Fruit fly (Drosophila melanogaster) whole organism, embryonic: Measurements from ENCODE around the gene Cyp1.

Experiments used
- Atf3 ChIP-seq: fragments of 200-800 bp; sonication (Bioruptor generic); optimal IDR thresholded peaks from 3 replicates; lab custom pipeline; 2016; ENCODE audit warnings: missing biosample characterization, missing genetic modification characterization
- BEAF-32 ChIP-seq: fragments of 200-800 bp; sonication (Bioruptor generic); optimal IDR thresholded peaks from 3 replicates; lab custom pipeline; 2017; ENCODE audit warnings: missing biosample characterization, missing genetic modification characterization, mild to moderate bottlenecking, moderate library complexity, missing genetic modification reagents
- Bteb2 ChIP-seq: fragments of 200-800 bp; sonication (Bioruptor generic); optimal IDR thresholded peaks from 2 replicates; lab custom pipeline; 2016; ENCODE audit warnings: missing biosample characterization, missing genetic modification characterization
- CG10979 ChIP-seq: fragments of 200-800 bp; sonication (Bioruptor generic); optimal IDR thresholded peaks from 2 replicates; lab custom pipeline; 2018; ENCODE audit warnings: missing biosample characterization, mild to moderate bottlenecking, missing genetic modification characterization, moderate library complexity
- CG11093 ChIP-seq: fragments of 200-800 bp; sonication (Bioruptor generic); IDR thresholded peaks from 3 replicates; pipeline ENCODE4 v1.3.6; 2022; ENCODE audit warnings: missing biosample characterization, missing genetic modification characterization
- CG13287 ChIP-seq: fragments of 200-800 bp; sonication (Bioruptor generic); IDR thresholded peaks from 2 replicates; pipeline ENCODE4 v1.3.6; 2022; ENCODE audit warnings: missing biosample characterization, missing genetic modification characterization; ENCODE audit not compliant: partially characterized antibody
- CG15514 ChIP-seq: fragments of 200-800 bp; sonication (Bioruptor generic); optimal IDR thresholded peaks from 3 replicates; lab custom pipeline; 2017; ENCODE audit warnings: missing biosample characterization, missing genetic modification characterization, mild to moderate bottlenecking, moderate library complexity, missing genetic modification reagents
- CG15601 ChIP-seq: fragments of 200-800 bp; sonication (Bioruptor generic); optimal IDR thresholded peaks from 3 replicates; lab custom pipeline; 2019; ENCODE audit warnings: missing biosample characterization, mild to moderate bottlenecking, missing genetic modification characterization, moderate library complexity
- CG2116 ChIP-seq: fragments of 200-800 bp; sonication (Bioruptor generic); optimal IDR thresholded peaks from 3 replicates; lab custom pipeline; 2018; ENCODE audit warnings: missing biosample characterization, mild to moderate bottlenecking, missing genetic modification characterization
- CG2129 ChIP-seq: fragments of 200-800 bp; sonication (Bioruptor generic); IDR thresholded peaks from 2 replicates; pipeline ENCODE4 v1.3.6; 2022; ENCODE audit warnings: missing biosample characterization, missing genetic modification characterization; ENCODE audit not compliant: partially characterized antibody
- CG2199 ChIP-seq: fragments of 200-800 bp; sonication (Bioruptor generic); IDR thresholded peaks from 3 replicates; pipeline ENCODE4 v1.3.6; 2022; ENCODE audit warnings: missing biosample characterization, missing genetic modification characterization
- CG4404 ChIP-seq: fragments of 200-800 bp; sonication (Bioruptor generic); IDR thresholded peaks from 2 replicates; pipeline ENCODE4 v1.3.6; 2022; ENCODE audit warnings: missing biosample characterization, missing genetic modification characterization
- CG4617 ChIP-seq: fragments of 200-800 bp; sonication (Bioruptor generic); optimal IDR thresholded peaks from 3 replicates; lab custom pipeline; 2016; ENCODE audit warnings: missing biosample characterization, missing genetic modification characterization, borderline replicate concordance
- CG6791 ChIP-seq: fragments of 200-800 bp; sonication (Bioruptor generic); IDR thresholded peaks from 3 replicates; pipeline ENCODE4 v1.3.6; 2022; ENCODE audit warnings: missing biosample characterization, missing genetic modification characterization; ENCODE audit not compliant: partially characterized antibody
- CG9215 ChIP-seq: fragments of 200-800 bp; sonication (Bioruptor generic); IDR thresholded peaks from 2 replicates; pipeline ENCODE4 v1.3.6; 2022; ENCODE audit warnings: missing biosample characterization, missing genetic modification characterization
- CG9797 ChIP-seq: fragments of 200-800 bp; sonication (Bioruptor generic); optimal IDR thresholded peaks from 3 replicates; lab custom pipeline; 2018; ENCODE audit warnings: missing biosample characterization, mild to moderate bottlenecking, missing genetic modification characterization
- Dbx ChIP-seq: fragments of 200-800 bp; sonication (Bioruptor generic); IDR thresholded peaks from 3 replicates; pipeline ENCODE4 v1.3.6; 2022; ENCODE audit warnings: missing biosample characterization, missing genetic modification characterization
- Dll ChIP-seq: fragments of 200-800 bp; sonication (Bioruptor generic); IDR thresholded peaks from 4 replicates; pipeline ENCODE4 v1.3.6; 2022; ENCODE audit warnings: missing biosample characterization, missing genetic modification characterization; ENCODE audit not compliant: partially characterized antibody
- Dp ChIP-seq: fragments of 200-800 bp; sonication (Bioruptor generic); optimal IDR thresholded peaks from 2 replicates; lab custom pipeline; 2018; ENCODE audit warnings: missing biosample characterization, mild to moderate bottlenecking, missing genetic modification characterization, moderate library complexity
- MESR4 ChIP-seq: fragments of 200-800 bp; sonication (Bioruptor generic); optimal IDR thresholded peaks from 2 replicates; lab custom pipeline; 2018; ENCODE audit warnings: missing biosample characterization, mild to moderate bottlenecking, missing genetic modification characterization, moderate library complexity
- Med ChIP-seq: fragments of 200-800 bp; sonication (Bioruptor generic); peaks from one replicate; lab custom pipeline; 2016; ENCODE audit warnings: missing biosample characterization, missing genetic modification characterization, mild to moderate bottlenecking, inconsistent platforms, moderate library complexity
- Rfx ChIP-seq: fragments of 200-800 bp; sonication (Bioruptor generic); IDR thresholded peaks from 2 replicates; pipeline ENCODE4 v1.3.6; 2022; ENCODE audit warnings: missing biosample characterization, missing genetic modification characterization
- Scr ChIP-seq: fragments of 200-800 bp; sonication (Bioruptor generic); IDR thresholded peaks from 2 replicates; pipeline ENCODE4 v1.3.6; 2022; ENCODE audit warnings: missing biosample characterization, missing genetic modification characterization; ENCODE audit not compliant: partially characterized antibody
- Sry-β ChIP-seq: fragments of 200-800 bp; sonication (Bioruptor generic); optimal IDR thresholded peaks from 2 replicates; lab custom pipeline; 2018; ENCODE audit warnings: missing biosample characterization, mild to moderate bottlenecking, missing genetic modification characterization, moderate library complexity
- Trl ChIP-seq, 3 experiments: fragments of >200 bp in 2 of 3; fragments of 200-800 bp in 1 of 3; sonication (Bioruptor generic) in 1 of 3; optimal IDR thresholded peaks; 2 replicates in 1 of 3; 3 replicates in 2 of 3; lab custom pipeline; 2016 to 2017; ENCODE audit warnings: missing biosample characterization in 1 of 3, missing genetic modification characterization in 1 of 3
- YL-1 ChIP-seq: fragments of 200-800 bp; sonication (Bioruptor generic); optimal IDR thresholded peaks from 3 replicates; lab custom pipeline; 2017; ENCODE audit warnings: missing biosample characterization, mild to moderate bottlenecking, missing genetic modification characterization
- ara ChIP-seq: fragments of 200-800 bp; sonication (Bioruptor generic); IDR thresholded peaks from 2 replicates; pipeline ENCODE4 v1.3.6; 2022; ENCODE audit warnings: missing biosample characterization, missing genetic modification characterization
- corto ChIP-seq: fragments of 200-800 bp; sonication (Bioruptor generic); optimal IDR thresholded peaks from 2 replicates; lab custom pipeline; 2016; ENCODE audit warnings: missing biosample characterization, mild to moderate bottlenecking, missing genetic modification characterization, moderate library complexity
- crp ChIP-seq, 2 experiments: fragments of 200-800 bp; sonication (Bioruptor generic); optimal IDR thresholded peaks; 2 replicates in 1 of 2; 3 replicates in 1 of 2; lab custom pipeline; 2017; ENCODE audit warnings: missing biosample characterization in 2 of 2, missing genetic modification characterization in 2 of 2, mild to moderate bottlenecking in 1 of 2, moderate library complexity in 1 of 2
- emc ChIP-seq: fragments of 200-800 bp; sonication (Bioruptor generic); optimal IDR thresholded peaks from 2 replicates; lab custom pipeline; 2016; ENCODE audit warnings: missing biosample characterization, missing genetic modification characterization
- ems ChIP-seq: fragments of 200-800 bp; sonication (Bioruptor generic); optimal IDR thresholded peaks from 3 replicates; lab custom pipeline; 2016; ENCODE audit warnings: missing biosample characterization, missing genetic modification characterization
- gfzf ChIP-seq: fragments of 200-800 bp; sonication (Bioruptor generic); optimal IDR thresholded peaks from 2 replicates; lab custom pipeline; 2016; ENCODE audit warnings: missing biosample characterization, mild to moderate bottlenecking, missing genetic modification characterization, moderate library complexity
- hbn ChIP-seq: fragments of 200-800 bp; sonication (Bioruptor generic); IDR thresholded peaks from 2 replicates; pipeline ENCODE4 v1.3.6; 2022; ENCODE audit warnings: missing biosample characterization, missing genetic modification characterization; ENCODE audit not compliant: partially characterized antibody
- kni ChIP-seq: fragments of 200-800 bp; sonication (Bioruptor generic); optimal IDR thresholded peaks from 3 replicates; lab custom pipeline; 2017; ENCODE audit warnings: mild to moderate bottlenecking, missing biosample characterization, missing genetic modification reagents, missing genetic modification characterization
- knrl ChIP-seq: fragments of 200-800 bp; sonication (Bioruptor generic); IDR thresholded peaks from 3 replicates; pipeline ENCODE4 v1.3.6; 2022; ENCODE audit warnings: missing biosample characterization, missing genetic modification characterization; ENCODE audit not compliant: partially characterized antibody
- lilli ChIP-seq: fragments of 200-800 bp; sonication (Bioruptor generic); optimal IDR thresholded peaks from 3 replicates; lab custom pipeline; 2016; ENCODE audit warnings: missing biosample characterization, missing genetic modification characterization
- mld ChIP-seq: fragments of 200-800 bp; sonication (Bioruptor generic); IDR thresholded peaks from 3 replicates; pipeline ENCODE4 v1.3.6; 2022; ENCODE audit warnings: missing biosample characterization, missing genetic modification characterization; ENCODE audit not compliant: partially characterized antibody
- nerfin-1 ChIP-seq: fragments of 200-800 bp; sonication (Bioruptor generic); optimal IDR thresholded peaks from 3 replicates; lab custom pipeline; 2019; ENCODE audit warnings: missing biosample characterization, mild to moderate bottlenecking, missing genetic modification characterization, moderate library complexity
- nmo ChIP-seq: fragments of 200-800 bp; sonication (Bioruptor generic); optimal IDR thresholded peaks from 2 replicates; lab custom pipeline; 2018; ENCODE audit warnings: missing biosample characterization, mild to moderate bottlenecking, missing genetic modification characterization, moderate library complexity
- row ChIP-seq: fragments of 200-800 bp; sonication (Bioruptor generic); IDR thresholded peaks from 3 replicates; pipeline ENCODE4 v1.3.6; 2022; ENCODE audit warnings: missing biosample characterization, missing genetic modification characterization
- salm ChIP-seq: fragments of 200-800 bp; sonication (Bioruptor generic); optimal IDR thresholded peaks from 2 replicates; lab custom pipeline; 2018; ENCODE audit warnings: missing biosample characterization, mild to moderate bottlenecking, missing genetic modification characterization
- sna ChIP-seq: fragments of 200-800 bp; sonication (Bioruptor generic); IDR thresholded peaks from 2 replicates; pipeline ENCODE4 v1.3.6; 2022; ENCODE audit warnings: missing biosample characterization, missing genetic modification characterization; ENCODE audit not compliant: partially characterized antibody
- tll ChIP-seq, 2 experiments: fragments of 200-800 bp in 1 of 2; fragments of >200 bp in 1 of 2; sonication (Bioruptor generic) in 1 of 2; optimal IDR thresholded peaks; 2 replicates each; lab custom pipeline; 2017 to 2019; ENCODE audit warnings: missing biosample characterization in 2 of 2, missing genetic modification characterization in 2 of 2, mild to moderate bottlenecking in 1 of 2, moderate library complexity in 1 of 2
- tna ChIP-seq: fragments of 200-800 bp; sonication (Bioruptor generic); IDR thresholded peaks from 2 replicates; pipeline ENCODE4 v1.3.6; 2022; ENCODE audit warnings: missing biosample characterization, missing genetic modification characterization; ENCODE audit not compliant: partially characterized antibody
- unc-4 ChIP-seq: fragments of 200-800 bp; sonication (Bioruptor generic); IDR thresholded peaks from 2 replicates; pipeline ENCODE4 v1.3.6; 2022; ENCODE audit warnings: missing biosample characterization, missing genetic modification characterization; ENCODE audit not compliant: partially characterized antibody
- zen2 ChIP-seq: fragments of 200-800 bp; sonication (Bioruptor generic); IDR thresholded peaks from 3 replicates; pipeline ENCODE4 v1.3.6; 2022; ENCODE audit warnings: missing biosample characterization, missing genetic modification characterization; ENCODE audit not compliant: partially characterized antibody

Cyp1 gene

dm6 chrX:16331562-16332233 is 11.5 kb upstream of the Cyp1 start (continued):
- TF ChIP-seq Bteb2 (GFP tag; lab: Kevin White, UChicago) (no peak), unc-4 (GFP tag; lab: Robert Waterston, UW) (peak; percentile 71), corto (GFP tag; lab: Kevin White, UChicago) (no peak), Trl (optimal IDR thresholded peaks at IDR 0.05; lab: Kevin White, UChicago) (no peak), Trl (GFP tag; optimal IDR thresholded peaks at IDR 0.05; lab: Kevin White, UChicago) (no peak), CG4404 (GFP tag; lab: Robert Waterston, UW) (no peak), gfzf (GFP tag; lab: Kevin White, UChicago) (peak; percentile 51), CG6791 (GFP tag; lab: Robert Waterston, UW) (peak; percentile 84), YL-1 (GFP tag; lab: Kevin White, UChicago) (peak; percentile 9), ems (GFP tag; lab: Kevin White, UChicago) (no peak), Dp (GFP tag; lab: Kevin White, UChicago) (peak; percentile 24), BEAF-32 (GFP tag; lab: Kevin White, UChicago) (peak; percentile 86), lilli (GFP tag; lab: Kevin White, UChicago) (no peak), tna (peak; percentile 57), CG9215 (GFP tag; lab: Robert Waterston, UW) (no peak), emc (GFP tag; lab: Kevin White, UChicago) (no peak), Dll (GFP tag; lab: Robert Waterston, UW) (peak; percentile 77), salm (tag; lab: Kevin White, UChicago) (no peak), CG10979 (tag; lab: Kevin White, UChicago) (no peak), CG2199 (GFP tag; lab: Robert Waterston, UW) (no peak), mld (GFP tag; lab: Robert Waterston, UW) (peak; percentile 60; the same call in 1 of the 3 replicates), knrl (GFP tag; lab: Robert Waterston, UW) (peak; percentile 89), CG4617 (peak; percentile 14), MESR4 (peak; percentile 63), Med (GFP tag; lab: Kevin White, UChicago) (peak; percentile 60), CG2129 (peak; percentile 71), hbn (GFP tag; lab: Robert Waterston, UW) (peak; percentile 72), zen2 (GFP tag; lab: Robert Waterston, UW) (no peak; the same call in 2 of the 3 replicates), nmo (GFP tag; lab: Kevin White, UChicago) (peak; percentile 11), Atf3 (GFP tag; lab: Kevin White, UChicago) (no peak), CG2116 (GFP tag; lab: Kevin White, UChicago) (peak; percentile 53), CG9797 (GFP tag; lab: Kevin White, UChicago) (peak; percentile 72), CG13287 (GFP tag; lab: Robert Waterston, UW) (peak; percentile 84), sna (peak; percentile 70), ara (GFP tag; lab: Robert Waterston, UW) (no peak), Sry-β (GFP tag; lab: Kevin White, UChicago) (no peak), crp (GFP tag; optimal IDR thresholded peaks at IDR 0.05; lab: Kevin White, UChicago) (peak in 1 of 2 experiments; percentile 8), nerfin-1 (no peak), kni (GFP tag; lab: Kevin White, UChicago) (peak; percentile 14), row (peak; percentile 85), Rfx (GFP tag; lab: Robert Waterston, UW) (peak; percentile 67), Dbx (GFP tag; lab: Robert Waterston, UW) (0 out of 3 replicates have a peak, but pooled peaks have one; percentile 19), CG11093 (GFP tag; lab: Robert Waterston, UW) (no peak), CG15514 (peak; percentile 90), tll (GFP tag; optimal IDR thresholded peaks at IDR 0.05; lab: Kevin White, UChicago) (peak in 1 of 2 experiments; percentile 21), CG15601 (peak; percentile 40), Scr (GFP tag; lab: Robert Waterston, UW) (peak; percentile 86)
